Fruit fly (Drosophila melanogaster): ENCODE results near the gene Hcs.

Hcs gene

DNA sequence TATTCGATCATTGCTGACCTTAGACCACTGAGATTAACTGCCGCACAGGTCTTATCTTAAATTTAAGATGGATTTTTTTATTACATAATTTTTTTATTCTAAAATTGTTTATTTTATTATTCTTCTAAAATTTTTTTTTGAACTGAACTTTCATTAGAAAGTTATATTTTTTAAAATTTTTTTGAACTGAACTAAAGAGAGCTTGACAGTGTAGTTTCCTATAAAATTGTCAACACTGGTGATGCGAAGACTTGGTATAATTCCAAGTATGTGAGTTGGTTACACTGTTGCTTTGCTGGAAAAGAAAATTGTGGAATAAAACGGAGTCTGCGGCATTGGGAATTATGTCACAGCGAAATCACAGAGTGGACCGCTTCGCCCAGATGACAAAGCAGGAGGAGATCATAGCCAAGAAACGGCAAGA, 10.6 kb downstream of the Hcs start, which contains the start of gene CG31550 (continued):
- TF ChIP-seq sima (GFP tag; optimal IDR thresholded peaks at IDR 0.05) (no peak), CG6813 (GFP tag; optimal IDR thresholded peaks at IDR 0.05) (no peak), CG18011 (GFP tag; optimal IDR thresholded peaks at IDR 0.05) (no peak), E2f2 (GFP tag; IDR thresholded peaks at IDR 0.05) (peak; percentile 40; the same call in 1 of the 2 replicates), Dad (GFP tag; optimal IDR thresholded peaks at IDR 0.05) (peak; percentile 54), CG30403 (GFP tag; optimal IDR thresholded peaks at IDR 0.05) (peak; percentile 78), fd96Cb (tag; optimal IDR thresholded peaks at IDR 0.05) (peak; percentile 54), CG4820 (GFP tag; optimal IDR thresholded peaks at IDR 0.05) (peak; percentile 29), Opbp (GFP tag; IDR thresholded peaks at IDR 0.05; ENCODE audit: partially characterized antibody) (no peak), CG12299 (tag; optimal IDR thresholded peaks at IDR 0.05) (no peak), CG2202 (tag; optimal IDR thresholded peaks at IDR 0.05) (peak; percentile 27), NC2β (GFP tag; optimal IDR thresholded peaks at IDR 0.05) (no peak), CG3065 (GFP tag; optimal IDR thresholded peaks at IDR 0.05) (no peak), HLH4C (GFP tag; IDR thresholded peaks at IDR 0.05; ENCODE audit: partially characterized antibody) (0 out of 3 replicates have a peak, but pooled peaks have one; percentile 34), NfI (GFP tag; optimal IDR thresholded peaks at IDR 0.05) (peak; percentile 76), p53 (GFP tag; optimal IDR thresholded peaks at IDR 0.05) (no peak), CG6689 (GFP tag; IDR thresholded peaks at IDR 0.05) (peak; percentile 71), lbe (GFP tag; optimal IDR thresholded peaks at IDR 0.05) (peak; percentile 23), CG17361 (GFP tag; IDR thresholded peaks at IDR 0.05) (no peak; the same call in 1 of the 3 replicates), gt (GFP tag; IDR thresholded peaks at IDR 0.05) (no peak; the same call in 1 of the 2 replicates), hb (GFP tag; IDR thresholded peaks at IDR 0.05; ENCODE audit: partially characterized antibody) (no peak), Mes4 (GFP tag; optimal IDR thresholded peaks at IDR 0.05) (no peak), Hr78 (GFP tag; optimal IDR thresholded peaks at IDR 0.05) (no peak), Elba2 (GFP tag; optimal IDR thresholded peaks at IDR 0.05) (peak; percentile 19), Dfd (GFP tag; optimal IDR thresholded peaks at IDR 0.05) (no peak), stc (GFP tag; IDR thresholded peaks at IDR 0.05) (no peak; the same call in 1 of the 2 replicates), CG32772 (GFP tag; IDR thresholded peaks at IDR 0.05) (peak; percentile 68), Lpt (GFP tag; optimal IDR thresholded peaks at IDR 0.05) (no peak), Max (GFP tag; optimal IDR thresholded peaks at IDR 0.05) (peak; percentile 45), Sox100B (GFP tag; optimal IDR thresholded peaks at IDR 0.05) (no peak), CG11504 (tag; optimal IDR thresholded peaks at IDR 0.05) (no peak), CG14441 (GFP tag; IDR thresholded peaks at IDR 0.05) (peak; percentile 72), CG3407 (GFP tag; optimal IDR thresholded peaks at IDR 0.05) (no peak), Side (GFP tag; optimal IDR thresholded peaks at IDR 0.05) (peak; percentile 27), CG16813 (GFP tag; IDR thresholded peaks at IDR 0.05; ENCODE audit: partially characterized antibody) (no peak), CG4328 (GFP tag; optimal IDR thresholded peaks at IDR 0.05) (no peak), Dref (GFP tag; IDR thresholded peaks at IDR 0.05) (no peak), Sry-δ (GFP tag; optimal IDR thresholded peaks at IDR 0.05) (no peak), CG32532 (GFP tag; IDR thresholded peaks at IDR 0.05) (peak; percentile 86), CG7357 (GFP tag; IDR thresholded peaks at IDR 0.05) (peak; percentile 59; the same call in 2 of the 3 replicates), B-H2 (GFP tag; optimal IDR thresholded peaks at IDR 0.05) (peak; percentile 44), psq (GFP tag; optimal IDR thresholded peaks at IDR 0.05) (no peak), CG15011 (GFP tag; optimal IDR thresholded peaks at IDR 0.05) (no peak), Scr (GFP tag; IDR thresholded peaks at IDR 0.05; ENCODE audit: partially characterized antibody) (no peak), CG11093 (GFP tag; IDR thresholded peaks at IDR 0.05) (peak; percentile 62; the same call in 2 of the 3 replicates), Lim3 (GFP tag; IDR thresholded peaks at IDR 0.05) (no peak), CG4730 (GFP tag; IDR thresholded peaks at IDR 0.05) (peak; percentile 67), CkIIα-i1 (GFP tag; IDR thresholded peaks at IDR 0.05) (no peak), pb (GFP tag; optimal IDR thresholded peaks at IDR 0.05) (no peak), CoRest (tag; optimal IDR thresholded peaks at IDR 0.05) (peak; percentile 84), tup (GFP tag; optimal IDR thresholded peaks at IDR 0.05) (no peak)

Measured in whole organism, embryonic.